Worm (Caenorhabditis elegans): ENCODE measurements around the gene irld-26.

ce11 chrV:16235647-16236046, 30.7 kb downstream of the irld-26 start, which contains the start of gene srh-98:
- no peak for TF ChIP-seq him-1 (tag; optimal IDR thresholded peaks at IDR 0.05)
- no peak for TF ChIP-seq W03F9.2 (tag; optimal IDR thresholded peaks at IDR 0.05)
- no peak for TF ChIP-seq dao-5 (tag; optimal IDR thresholded peaks at IDR 0.05)
